Worm (Caenorhabditis elegans) whole organism, L2 larva: ENCODE measurements around the gene Y55F3AM.9.

Experiments used
- C34F6.9 ChIP-seq: fragments of 150-350 bp; optimal IDR thresholded peaks from 2 replicates; lab custom pipeline; 2014; ENCODE audit warnings: missing biosample characterization, missing genetic modification characterization
- F13H6.1 ChIP-seq: sonication (generic microtip); optimal IDR thresholded peaks from 2 replicates; lab custom pipeline; 2016; ENCODE audit warnings: missing genetic modification characterization, missing compliant biosample characterization
- R02D3.7 ChIP-seq: fragments of 150-350 bp; optimal IDR thresholded peaks from 2 replicates; lab custom pipeline; 2014; ENCODE audit warnings: missing biosample characterization, missing genetic modification characterization
- Y55F3AM.14 ChIP-seq: fragments of 200-800 bp; sonication (Bioruptor generic); optimal IDR thresholded peaks from 2 replicates; lab custom pipeline; 2018; ENCODE audit warnings: mild to moderate bottlenecking, missing genetic modification characterization, missing compliant biosample characterization
- ZK546.5 ChIP-seq: sonication (generic microtip); optimal IDR thresholded peaks from 2 replicates; lab custom pipeline; 2017; ENCODE audit warnings: missing biosample characterization, missing genetic modification characterization
- alr-1 ChIP-seq: fragments of 150-350 bp; optimal IDR thresholded peaks from 2 replicates; lab custom pipeline; 2014; ENCODE audit warnings: missing biosample characterization, missing genetic modification characterization
- aly-2 ChIP-seq: fragments of 150-350 bp; optimal IDR thresholded peaks from 2 replicates; lab custom pipeline; 2014; ENCODE audit warnings: missing biosample characterization, missing genetic modification characterization
- ama-1 ChIP-seq: fragments of 150-350 bp; optimal IDR thresholded peaks from 2 replicates; lab custom pipeline; 2018; ENCODE audit warnings: inconsistent platforms
- blmp-1 ChIP-seq: sonication (generic microtip); optimal IDR thresholded peaks from 2 replicates; lab custom pipeline; 2017; ENCODE audit warnings: missing genetic modification characterization, mild to moderate bottlenecking, missing compliant biosample characterization, antibody characterized with exemption, moderate library complexity; ENCODE audit not compliant: insufficient read depth
- ceh-82 ChIP-seq: fragments of 150-350 bp; optimal IDR thresholded peaks from 2 replicates; lab custom pipeline; 2014; ENCODE audit warnings: missing biosample characterization, missing genetic modification characterization
- dmd-4 ChIP-seq: sonication (generic microtip); optimal IDR thresholded peaks from 2 replicates; lab custom pipeline; 2017; ENCODE audit warnings: missing biosample characterization, missing genetic modification characterization
- elt-1 ChIP-seq: fragments of 150-350 bp; optimal IDR thresholded peaks from 2 replicates; lab custom pipeline; 2014; ENCODE audit warnings: missing biosample characterization, missing genetic modification characterization
- elt-3 ChIP-seq: sonication (generic microtip); optimal IDR thresholded peaks from 2 replicates; lab custom pipeline; 2017; ENCODE audit warnings: missing biosample characterization, missing genetic modification characterization
- fos-1 ChIP-seq: fragments of 150-350 bp; optimal IDR thresholded peaks from 2 replicates; lab custom pipeline; 2014; ENCODE audit warnings: missing biosample characterization, missing genetic modification characterization
- gmeb-1 ChIP-seq: fragments of 150-350 bp; optimal IDR thresholded peaks from 2 replicates; lab custom pipeline; 2014; ENCODE audit warnings: missing biosample characterization, missing genetic modification characterization
- lin-13 ChIP-seq: fragments of 150-350 bp; optimal IDR thresholded peaks from 2 replicates; lab custom pipeline; 2014; ENCODE audit warnings: missing biosample characterization, missing genetic modification reagents, missing genetic modification characterization
- lsy-2 ChIP-seq, 2 experiments: fragments of 150-350 bp in 1 of 2; sonication (generic microtip) in 1 of 2; optimal IDR thresholded peaks; 2 replicates each; lab custom pipeline; 2014 to 2017; ENCODE audit warnings: missing biosample characterization in 2 of 2, missing genetic modification characterization in 2 of 2
- mab-5 ChIP-seq: fragments of 150-350 bp; optimal IDR thresholded peaks from 2 replicates; lab custom pipeline; 2014; ENCODE audit warnings: missing biosample characterization, missing genetic modification characterization
- mdl-1 ChIP-seq, 2 experiments: fragments of 150-350 bp in 1 of 2; sonication (generic microtip) in 1 of 2; optimal IDR thresholded peaks; 2 replicates each; lab custom pipeline; 2017; ENCODE audit warnings: missing biosample characterization in 2 of 2, missing genetic modification characterization in 2 of 2
- nhr-10 ChIP-seq: sonication (generic microtip); optimal IDR thresholded peaks from 2 replicates; lab custom pipeline; 2017; ENCODE audit warnings: missing biosample characterization, missing genetic modification characterization
- nhr-11 ChIP-seq: fragments of 150-350 bp; optimal IDR thresholded peaks from 2 replicates; lab custom pipeline; 2014; ENCODE audit warnings: missing biosample characterization, missing genetic modification characterization
- nhr-12 ChIP-seq: fragments of 150-350 bp; optimal IDR thresholded peaks from 2 replicates; lab custom pipeline; 2014; ENCODE audit warnings: missing biosample characterization, missing genetic modification characterization
- nhr-129 ChIP-seq: fragments of 150-350 bp; optimal IDR thresholded peaks from 2 replicates; lab custom pipeline; 2014; ENCODE audit warnings: missing biosample characterization, missing genetic modification characterization
- nhr-21 ChIP-seq: fragments of 150-350 bp; optimal IDR thresholded peaks from 2 replicates; lab custom pipeline; 2014; ENCODE audit warnings: missing biosample characterization, missing genetic modification characterization
- nhr-23 ChIP-seq: fragments of 150-350 bp; optimal IDR thresholded peaks from 2 replicates; lab custom pipeline; 2014; ENCODE audit warnings: missing biosample characterization, missing genetic modification reagents, missing genetic modification characterization
- nhr-237 ChIP-seq: fragments of 150-350 bp; optimal IDR thresholded peaks from 2 replicates; lab custom pipeline; 2014; ENCODE audit warnings: missing biosample characterization, missing genetic modification characterization
- nhr-25 ChIP-seq: fragments of 150-350 bp; sonication (generic microtip); optimal IDR thresholded peaks from 3 replicates; lab custom pipeline; 2014; ENCODE audit warnings: missing biosample characterization, missing genetic modification characterization
- nhr-6 ChIP-seq: fragments of 150-350 bp; optimal IDR thresholded peaks from 2 replicates; lab custom pipeline; 2014; ENCODE audit warnings: missing biosample characterization, missing genetic modification characterization
- nhr-77 ChIP-seq: fragments of 150-350 bp; optimal IDR thresholded peaks from 2 replicates; lab custom pipeline; 2014; ENCODE audit warnings: missing biosample characterization, missing genetic modification characterization
- peb-1 ChIP-seq: fragments of 150-350 bp; optimal IDR thresholded peaks from 2 replicates; lab custom pipeline; 2014; ENCODE audit warnings: missing biosample characterization, missing genetic modification characterization
- skn-1 ChIP-seq: sonication (generic microtip); optimal IDR thresholded peaks from 2 replicates; lab custom pipeline; 2017; ENCODE audit warnings: missing biosample characterization, missing genetic modification characterization
- sma-3 ChIP-seq: sonication (generic microtip); optimal IDR thresholded peaks from 2 replicates; lab custom pipeline; 2016; ENCODE audit warnings: missing genetic modification reagents, missing genetic modification characterization, missing compliant biosample characterization
- sma-9 ChIP-seq, 2 experiments: fragments of 150-350 bp in 1 of 2; sonication (generic microtip) in 1 of 2; optimal IDR thresholded peaks; 2 replicates each; lab custom pipeline; 2014 to 2016; ENCODE audit warnings: missing genetic modification characterization in 2 of 2, mild to moderate bottlenecking in 1 of 2, missing biosample characterization in 1 of 2, missing compliant biosample characterization in 1 of 2, missing genetic modification reagents in 1 of 2, moderate library complexity in 1 of 2
- snpc-4 ChIP-seq: fragments of 150-350 bp; optimal IDR thresholded peaks from 2 replicates; lab custom pipeline; 2014; ENCODE audit warnings: missing biosample characterization, missing genetic modification characterization
- unc-39 ChIP-seq: fragments of 150-350 bp; optimal IDR thresholded peaks from 2 replicates; lab custom pipeline; 2014; ENCODE audit warnings: missing biosample characterization, missing genetic modification characterization
- unc-55 ChIP-seq: fragments of 150-350 bp; sonication (generic microtip); optimal IDR thresholded peaks from 3 replicates; lab custom pipeline; 2014; ENCODE audit warnings: missing biosample characterization, missing genetic modification reagents, missing genetic modification characterization
- unc-62 ChIP-seq: fragments of 150-350 bp; optimal IDR thresholded peaks from 2 replicates; lab custom pipeline; 2014; ENCODE audit warnings: missing biosample characterization, missing genetic modification reagents, missing genetic modification characterization
- zag-1 ChIP-seq: fragments of 150-350 bp; optimal IDR thresholded peaks from 2 replicates; lab custom pipeline; 2014; ENCODE audit warnings: missing biosample characterization, missing genetic modification characterization
- ztf-1 ChIP-seq: fragments of 200-800 bp; sonication (Bioruptor generic); conservative IDR thresholded peaks from 2 replicates; pipeline ENCODE4 v1.3.6; 2022; ENCODE audit warnings: missing genetic modification characterization, missing compliant biosample characterization
- ztf-11 ChIP-seq: sonication (generic microtip); optimal IDR thresholded peaks from 2 replicates; lab custom pipeline; 2017; ENCODE audit warnings: missing biosample characterization, missing genetic modification characterization

Gene Y55F3AM.9

DNA sequence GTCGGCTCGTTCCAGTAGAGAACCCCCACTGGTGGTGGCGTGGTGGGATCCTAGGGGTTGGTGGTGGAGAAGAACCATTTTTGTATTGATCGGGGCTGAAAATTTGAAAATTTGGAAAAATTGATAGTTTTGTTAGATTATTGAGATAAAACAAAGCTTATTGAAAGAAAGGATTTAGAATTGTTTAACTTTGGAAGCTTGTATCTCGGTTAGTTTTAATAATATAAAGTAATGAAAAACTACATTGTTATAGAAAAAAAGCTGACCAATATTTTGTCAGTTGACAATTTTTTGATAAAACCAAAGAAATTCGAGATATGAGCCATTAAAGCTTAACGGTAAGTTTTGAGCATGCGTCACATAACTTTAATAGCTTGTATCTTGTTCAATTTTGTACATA, 20.4 kb upstream of the Y55F3AM.9 start, which contains the start of gene abhd-14:
abhd-14 (minus strand) TSS at position 101 of the 400 bp plus-strand sequence.
- TF ChIP-seq elt-1 (tag; lab: Kevin White, UChicago) (no peak), peb-1 (tag; lab: Kevin White, UChicago) (no peak), nhr-129 (tag; lab: Kevin White, UChicago) (no peak), nhr-12 (tag; lab: Kevin White, UChicago) (no peak), gmeb-1 (tag; lab: Kevin White, UChicago) (no peak), lin-13 (GFP tag; lab: Kevin White, UChicago) (no peak), dmd-4 (no peak), snpc-4 (tag; lab: Kevin White, UChicago) (no peak), nhr-77 (tag; lab: Kevin White, UChicago) (no peak), unc-62 (GFP tag; lab: Kevin White, UChicago) (no peak), elt-3 (tag; lab: Kevin White, UChicago) (no peak), zag-1 (no peak)
- TF ChIP-seq, all 48 proteins: peak for 0

DNA sequence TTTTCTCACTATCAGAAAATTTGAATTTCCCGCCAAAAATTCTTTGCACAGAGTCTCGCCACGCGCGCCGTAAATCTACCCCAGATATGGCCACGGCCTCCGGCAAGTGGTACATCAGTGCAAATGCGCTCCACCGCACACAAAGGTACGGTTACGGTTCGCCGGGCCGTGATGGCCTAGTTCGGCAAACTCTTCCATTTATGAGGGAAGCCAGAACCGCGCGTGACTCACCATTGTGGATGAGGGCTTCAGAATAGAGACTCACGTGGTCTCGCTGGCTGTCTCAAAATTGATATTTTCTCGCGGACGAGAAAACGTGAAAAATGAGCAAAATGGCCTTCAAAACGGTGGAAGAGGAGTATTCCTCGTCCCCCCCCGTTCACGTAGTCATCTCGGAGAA, 10.3 kb upstream of the Y55F3AM.9 start:
- TF ChIP-seq dmd-4 (no peak), fos-1 (tag; lab: Kevin White, UChicago) (no peak), unc-39 (tag; lab: Kevin White, UChicago) (no peak), mab-5 (tag; lab: Kevin White, UChicago) (no peak), nhr-12 (tag; lab: Kevin White, UChicago) (no peak), elt-3 (tag; lab: Kevin White, UChicago) (no peak), nhr-129 (tag; lab: Kevin White, UChicago) (no peak), nhr-10 (tag; lab: Kevin White, UChicago) (no peak), gmeb-1 (tag; lab: Kevin White, UChicago) (no peak), Y55F3AM.14 (GFP tag; lab: Kevin White, UChicago) (no peak), nhr-11 (no peak), skn-1 (tag; lab: Kevin White, UChicago) (no peak), aly-2 (tag; lab: Kevin White, UChicago) (no peak), nhr-237 (tag; lab: Kevin White, UChicago) (no peak), ztf-11 (no peak), nhr-6 (no peak), unc-55 (GFP tag; lab: Kevin White, UChicago) (no peak), F13H6.1 (tag; lab: Kevin White, UChicago) (no peak), elt-1 (tag; lab: Kevin White, UChicago) (no peak)

- TF ChIP-seq ama-1 = no peak
- no peak for TF ChIP-seq unc-55 (GFP tag; lab: Kevin White, UChicago)
- TF ChIP-seq R02D3.7 (tag; lab: Kevin White, UChicago) = no peak
- no peak for TF ChIP-seq C34F6.9 (tag; lab: Kevin White, UChicago)
- no peak for TF ChIP-seq Y55F3AM.14 (GFP tag; lab: Kevin White, UChicago)
- TF ChIP-seq aly-2 (tag; lab: Kevin White, UChicago) = no peak
- TF ChIP-seq nhr-10 (tag; lab: Kevin White, UChicago) = no peak
- no peak for TF ChIP-seq ceh-82
- no peak for TF ChIP-seq nhr-77 (tag; lab: Kevin White, UChicago)
- TF ChIP-seq, all 48 proteins: peak for 0
Measured at ce11 chrIV:1015430-1015829, 5.9 kb upstream of the Y55F3AM.9 start.

DNA sequence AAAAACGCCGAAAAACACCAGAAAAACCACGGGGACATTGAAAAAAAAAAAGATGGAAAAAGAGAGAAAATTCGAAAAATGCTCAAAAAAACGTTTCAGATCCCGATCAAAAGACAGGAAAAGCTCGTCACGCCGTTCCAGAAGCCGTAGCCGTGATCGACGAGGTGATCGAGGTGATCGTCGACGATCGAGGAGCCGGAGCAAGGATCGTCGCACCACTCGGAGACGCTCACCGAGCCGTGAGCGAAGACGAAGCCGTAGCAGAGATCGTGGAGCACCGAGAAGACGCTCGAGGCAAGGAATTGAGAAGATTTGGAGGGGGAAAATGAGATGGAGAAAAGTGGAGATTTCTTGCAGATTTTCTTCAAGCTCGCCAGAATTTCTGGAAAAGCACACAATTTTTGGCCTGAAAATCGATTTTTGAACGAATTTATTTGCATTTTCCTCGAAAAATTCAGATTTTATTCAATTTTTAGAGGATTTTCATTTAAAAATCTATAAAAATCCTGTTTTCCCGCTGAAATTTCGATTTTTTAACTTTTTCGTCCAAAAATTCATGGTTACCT, 3.8 kb upstream of the Y55F3AM.9 start:
- TF ChIP-seq unc-62 (GFP tag; lab: Kevin White, UChicago) (no peak), nhr-10 (tag; lab: Kevin White, UChicago) (no peak), alr-1 (tag; lab: Kevin White, UChicago) (no peak), Y55F3AM.14 (GFP tag; lab: Kevin White, UChicago) (no peak), nhr-21 (tag; lab: Kevin White, UChicago) (no peak)

DNA sequence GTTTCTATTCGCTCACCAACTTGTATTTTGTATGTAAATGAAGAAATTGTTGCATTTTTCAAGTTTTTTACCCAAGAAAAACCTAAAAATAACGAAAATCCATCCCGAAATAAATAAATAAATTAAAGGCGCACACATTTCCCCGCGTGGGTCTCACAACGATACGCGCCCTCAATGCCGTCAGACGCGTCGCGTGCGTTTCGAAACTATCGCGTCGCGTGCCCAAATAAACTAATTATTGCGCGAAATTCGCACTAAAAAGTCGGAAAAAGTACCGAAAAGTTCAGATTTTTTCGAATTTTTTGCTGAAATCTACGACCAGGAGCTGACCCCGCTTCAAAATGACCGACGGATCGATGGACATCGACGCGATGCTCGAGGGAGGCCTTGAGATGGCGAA, 2.9 kb upstream of the Y55F3AM.9 start, which contains the start of gene rbm-39:
rbm-39 (plus strand) TSS at position 178 of the 400 bp plus-strand sequence.
- TF ChIP-seq aly-2 (tag; lab: Kevin White, UChicago) (no peak), zag-1 (no peak), ztf-1 (GFP tag; lab: Robert Waterston, UW) (no peak), C34F6.9 (tag; lab: Kevin White, UChicago) (peak; percentile 92), elt-3 (tag; lab: Kevin White, UChicago) (no peak), Y55F3AM.14 (GFP tag; lab: Kevin White, UChicago) (no peak), lin-13 (GFP tag; lab: Kevin White, UChicago) (peak; percentile 87), blmp-1 (tag; lab: Kevin White, UChicago) (peak; percentile 14), F13H6.1 (tag; lab: Kevin White, UChicago) (peak; percentile 76), sma-9 (GFP tag; optimal IDR thresholded peaks at IDR 0.05; lab: Kevin White, UChicago) (no peak), sma-9 (tag; optimal IDR thresholded peaks at IDR 0.05; lab: Kevin White, UChicago) (no peak), nhr-23 (tag; lab: Kevin White, UChicago) (no peak), nhr-25 (tag; lab: Kevin White, UChicago) (peak; percentile 68), nhr-129 (tag; lab: Kevin White, UChicago) (peak; percentile 77), skn-1 (tag; lab: Kevin White, UChicago) (no peak), gmeb-1 (tag; lab: Kevin White, UChicago) (peak; percentile 82), mdl-1 (tag; optimal IDR thresholded peaks at IDR 0.05; lab: Kevin White, UChicago) (peak in 1 of 2 experiments; percentile 59), nhr-21 (tag; lab: Kevin White, UChicago) (peak; percentile 70), sma-3 (peak; percentile 83), ama-1 (peak; percentile 59), ZK546.5 (tag; lab: Kevin White, UChicago) (peak; percentile 20), unc-55 (GFP tag; lab: Kevin White, UChicago) (peak; percentile 92), nhr-11 (no peak), ztf-11 (no peak), snpc-4 (tag; lab: Kevin White, UChicago) (peak; percentile 52), lsy-2 (tag; optimal IDR thresholded peaks at IDR 0.05; lab: Kevin White, UChicago) (peak; percentile 80 to 90)
